Fruit fly (Drosophila melanogaster): Measurements from ENCODE around the gene MCTS1.

MCTS1 gene

dm6 chrX:6074845-6075244, 37.2 kb downstream of the MCTS1 start, which contains the start of gene Tsp5D:
Gene Tsp5D (minus strand): TSS chrX:6074857.
- no peak for TF ChIP-seq EcR (GFP tag; optimal IDR thresholded peaks at IDR 0.05)
- no peak for TF ChIP-seq pan (optimal IDR thresholded peaks at IDR 0.05)
- no peak for TF ChIP-seq psq (optimal IDR thresholded peaks at IDR 0.05)
- no peak for TF ChIP-seq usp (GFP tag; optimal IDR thresholded peaks at IDR 0.05)
- no peak for TF ChIP-seq Dll (optimal IDR thresholded peaks at IDR 0.05)
- TF ChIP-seq CG8478 (optimal IDR thresholded peaks at IDR 0.05), result no peak

- TF ChIP-seq EcR (GFP tag; optimal IDR thresholded peaks at IDR 0.05) (no peak), CG8478 (optimal IDR thresholded peaks at IDR 0.05) (no peak), psq (optimal IDR thresholded peaks at IDR 0.05) (no peak), Dll (optimal IDR thresholded peaks at IDR 0.05) (no peak), pan (optimal IDR thresholded peaks at IDR 0.05) (no peak), usp (GFP tag; optimal IDR thresholded peaks at IDR 0.05) (no peak)
These were observed 37.9 kb downstream of the MCTS1 start for dm6 chrX:6075586-6075985.

dm6 chrX:6077043-6077547, 39.4 kb downstream of the MCTS1 start:
- TF ChIP-seq psq (optimal IDR thresholded peaks at IDR 0.05), result no peak
- no peak for TF ChIP-seq usp (GFP tag; optimal IDR thresholded peaks at IDR 0.05)
- no peak for TF ChIP-seq EcR (GFP tag; optimal IDR thresholded peaks at IDR 0.05)
- no peak for TF ChIP-seq Dll (optimal IDR thresholded peaks at IDR 0.05)
- no peak for TF ChIP-seq pan (optimal IDR thresholded peaks at IDR 0.05)
- TF ChIP-seq CG8478 (optimal IDR thresholded peaks at IDR 0.05), result no peak

- no peak for TF ChIP-seq EcR (GFP tag; optimal IDR thresholded peaks at IDR 0.05)
- no peak for TF ChIP-seq psq (optimal IDR thresholded peaks at IDR 0.05)
- no peak for TF ChIP-seq usp (GFP tag; optimal IDR thresholded peaks at IDR 0.05)
These were observed 40.0 kb downstream of the MCTS1 start, which contains the start of gene CG4666 for dm6 chrX:6077686-6078085. Gene CG4666 (minus strand): TSS chrX:6077786.

- TF ChIP-seq Dll (optimal IDR thresholded peaks at IDR 0.05) (no peak), psq (optimal IDR thresholded peaks at IDR 0.05) (no peak), EcR (GFP tag; optimal IDR thresholded peaks at IDR 0.05) (no peak), CG8478 (optimal IDR thresholded peaks at IDR 0.05) (no peak), usp (GFP tag; optimal IDR thresholded peaks at IDR 0.05) (no peak), pan (optimal IDR thresholded peaks at IDR 0.05) (no peak)
These were observed 43.6 kb downstream of the MCTS1 start, which contains the start of gene CG4660 for dm6 chrX:6081296-6081695. Gene CG4660 (minus strand): TSS chrX:6081372.

Data from whole organism.